Fruit fly (Drosophila melanogaster) Kc167 (cell line): ENCODE data around the gene Ac76E.

Source experiments
- Myc ChIP-seq: fragments of >200 bp; optimal IDR thresholded peaks from 2 replicates; lab custom pipeline; 2017; ENCODE audit warnings: missing external identifiers
- Sin3A ChIP-seq: fragments of >200 bp; optimal IDR thresholded peaks from 2 replicates; lab custom pipeline; 2018; ENCODE audit warnings: missing external identifiers
- psq ChIP-seq: fragments of >200 bp; optimal IDR thresholded peaks from 2 replicates; lab custom pipeline; 2017; ENCODE audit warnings: missing external identifiers

dm6 chr3L:19906780-19907705, 32.0 kb upstream of the Ac76E start:
- TF ChIP-seq psq, result no peak
- TF ChIP-seq Myc (lab: Kevin White, UChicago), result no peak
- no peak for TF ChIP-seq Sin3A (lab: Kevin White, UChicago)
